Fruit fly (Drosophila melanogaster) whole organism, prepupa: ENCODE results near the gene spen.

Experiments used
- Blimp-1 ChIP-seq: fragments of 200-800 bp; sonication (Bioruptor generic); optimal IDR thresholded peaks from 3 replicates; lab custom pipeline; 2017; ENCODE audit warnings: missing biosample characterization, missing genetic modification characterization, mild to moderate bottlenecking, moderate library complexity, missing genetic modification reagents
- CG10631 ChIP-seq: fragments of 200-800 bp; sonication (Bioruptor generic); optimal IDR thresholded peaks from 2 replicates; lab custom pipeline; 2016; ENCODE audit warnings: missing biosample characterization, missing genetic modification characterization
- CG10669 ChIP-seq: fragments of 200-800 bp; sonication (Bioruptor generic); optimal IDR thresholded peaks from 3 replicates; lab custom pipeline; 2018; ENCODE audit warnings: missing biosample characterization, mild to moderate bottlenecking, missing genetic modification characterization, moderate library complexity
- CG11762 ChIP-seq: fragments of 200-800 bp; sonication (Bioruptor generic); optimal IDR thresholded peaks from 3 replicates; lab custom pipeline; 2016; ENCODE audit warnings: missing biosample characterization, missing genetic modification characterization; ENCODE audit not compliant: insufficient read depth
- CG15336 ChIP-seq: fragments of 200-800 bp; sonication (Bioruptor generic); IDR thresholded peaks from 2 replicates; pipeline ENCODE4 v1.3.6; 2022; ENCODE audit warnings: missing biosample characterization, missing genetic modification characterization
- CG1621 ChIP-seq: fragments of 200-800 bp; sonication (Bioruptor generic); optimal IDR thresholded peaks from 3 replicates; lab custom pipeline; 2018; ENCODE audit warnings: missing biosample characterization, mild to moderate bottlenecking, missing genetic modification characterization
- CG16779 ChIP-seq: fragments of 200-800 bp; sonication (Bioruptor generic); optimal IDR thresholded peaks from 3 replicates; lab custom pipeline; 2017; ENCODE audit warnings: missing biosample characterization, mild to moderate bottlenecking, missing genetic modification characterization
- CG3032 ChIP-seq: fragments of 200-800 bp; optimal IDR thresholded peaks from 2 replicates; lab custom pipeline; 2019; ENCODE audit warnings: missing biosample characterization, mild to moderate bottlenecking, missing genetic modification characterization, moderate library complexity
- CG31627 ChIP-seq: fragments of 200-800 bp; sonication (Bioruptor generic); optimal IDR thresholded peaks from 3 replicates; lab custom pipeline; 2016; ENCODE audit warnings: missing biosample characterization, missing genetic modification characterization
- CG34406 ChIP-seq: fragments of 200-800 bp; sonication (Bioruptor generic); optimal IDR thresholded peaks from 3 replicates; lab custom pipeline; 2016; ENCODE audit warnings: missing biosample characterization, missing genetic modification characterization
- CG3919 ChIP-seq: fragments of 200-800 bp; sonication (Bioruptor generic); optimal IDR thresholded peaks from 3 replicates; lab custom pipeline; 2016; ENCODE audit warnings: missing biosample characterization, missing genetic modification characterization
- CG6163 ChIP-seq: fragments of 200-800 bp; sonication (Bioruptor generic); IDR thresholded peaks from 3 replicates; pipeline ENCODE4 v1.3.6; 2022; ENCODE audit warnings: missing biosample characterization, missing genetic modification characterization
- CG6276 ChIP-seq: fragments of 200-800 bp; sonication (Bioruptor generic); optimal IDR thresholded peaks from 2 replicates; lab custom pipeline; 2017; ENCODE audit warnings: missing biosample characterization, mild to moderate bottlenecking, missing genetic modification characterization
- CG6792 ChIP-seq: fragments of 200-800 bp; sonication (Bioruptor generic); optimal IDR thresholded peaks from 3 replicates; lab custom pipeline; 2016; ENCODE audit warnings: missing biosample characterization, missing genetic modification characterization
- CG6808 ChIP-seq: fragments of 200-800 bp; sonication (Bioruptor generic); optimal IDR thresholded peaks from 3 replicates; lab custom pipeline; 2017; ENCODE audit warnings: missing biosample characterization, missing genetic modification characterization, mild to moderate bottlenecking, moderate library complexity, missing genetic modification reagents
- CG6854 ChIP-seq: fragments of 200-800 bp; sonication (Bioruptor generic); optimal IDR thresholded peaks from 2 replicates; lab custom pipeline; 2017; ENCODE audit warnings: missing biosample characterization, mild to moderate bottlenecking, missing genetic modification characterization
- CG8632 ChIP-seq: fragments of 200-800 bp; sonication (Bioruptor generic); optimal IDR thresholded peaks from 3 replicates; lab custom pipeline; 2016; ENCODE audit warnings: missing biosample characterization, missing genetic modification characterization
- CG9139 ChIP-seq: fragments of 200-800 bp; sonication (Bioruptor generic); optimal IDR thresholded peaks from 3 replicates; lab custom pipeline; 2017; ENCODE audit warnings: missing biosample characterization, mild to moderate bottlenecking, missing genetic modification characterization
- Eip78C ChIP-seq: fragments of 200-800 bp; sonication (Bioruptor generic); peaks from one replicate; lab custom pipeline; 2016; ENCODE audit warnings: missing biosample characterization, missing genetic modification characterization
- Ets96B ChIP-seq: fragments of 200-800 bp; optimal IDR thresholded peaks from 2 replicates; lab custom pipeline; 2019; ENCODE audit warnings: missing biosample characterization, mild to moderate bottlenecking, missing genetic modification characterization, moderate library complexity
- Hr39 ChIP-seq: fragments of 200-800 bp; sonication (Bioruptor generic); optimal IDR thresholded peaks from 2 replicates; lab custom pipeline; 2016; ENCODE audit warnings: missing biosample characterization, missing genetic modification characterization
- Hr4 ChIP-seq: fragments of 200-800 bp; sonication (Bioruptor generic); optimal IDR thresholded peaks from 3 replicates; lab custom pipeline; 2016; ENCODE audit warnings: missing biosample characterization, missing genetic modification characterization
- Lpt ChIP-seq: fragments of 200-800 bp; sonication (Bioruptor generic); optimal IDR thresholded peaks from 3 replicates; lab custom pipeline; 2016; ENCODE audit warnings: missing biosample characterization, missing genetic modification characterization
- Met ChIP-seq: fragments of 200-800 bp; sonication (Bioruptor generic); optimal IDR thresholded peaks from 3 replicates; lab custom pipeline; 2016; ENCODE audit warnings: missing biosample characterization, missing genetic modification characterization
- OdsH ChIP-seq: fragments of 200-800 bp; sonication (Bioruptor generic); optimal IDR thresholded peaks from 3 replicates; lab custom pipeline; 2016; ENCODE audit warnings: missing biosample characterization, missing genetic modification characterization
- achi ChIP-seq: fragments of 200-800 bp; sonication (Bioruptor generic); optimal IDR thresholded peaks from 3 replicates; lab custom pipeline; 2016; ENCODE audit warnings: missing biosample characterization, missing genetic modification characterization
- acj6 ChIP-seq: fragments of 200-800 bp; sonication (Bioruptor generic); optimal IDR thresholded peaks from 3 replicates; lab custom pipeline; 2016; ENCODE audit warnings: missing biosample characterization, missing genetic modification characterization
- dac ChIP-seq: fragments of 200-800 bp; sonication (Bioruptor generic); optimal IDR thresholded peaks from 2 replicates; lab custom pipeline; 2017; ENCODE audit warnings: missing biosample characterization, mild to moderate bottlenecking, missing genetic modification characterization
- eg ChIP-seq: fragments of 200-800 bp; sonication (Bioruptor generic); IDR thresholded peaks from 3 replicates; pipeline ENCODE4 v1.3.6; 2022; ENCODE audit warnings: missing biosample characterization, missing genetic modification characterization
- esn ChIP-seq: fragments of 200-800 bp; sonication (Bioruptor generic); optimal IDR thresholded peaks from 2 replicates; lab custom pipeline; 2016; ENCODE audit warnings: missing biosample characterization, mild to moderate bottlenecking, missing genetic modification characterization, moderate library complexity
- fd59A ChIP-seq: fragments of 200-800 bp; sonication (Bioruptor generic); optimal IDR thresholded peaks from 2 replicates; lab custom pipeline; 2017; ENCODE audit warnings: missing biosample characterization, mild to moderate bottlenecking, missing genetic modification characterization, missing genetic modification reagents
- fd85E ChIP-seq: fragments of 200-800 bp; sonication (Bioruptor generic); optimal IDR thresholded peaks from 3 replicates; lab custom pipeline; 2016; ENCODE audit warnings: missing biosample characterization, missing genetic modification characterization
- net ChIP-seq: fragments of 200-800 bp; sonication (Bioruptor generic); optimal IDR thresholded peaks from 3 replicates; lab custom pipeline; 2016; ENCODE audit warnings: missing biosample characterization, missing genetic modification characterization
- pdm3 ChIP-seq: fragments of 200-800 bp; sonication (Bioruptor generic); optimal IDR thresholded peaks from 3 replicates; lab custom pipeline; 2016; ENCODE audit warnings: missing biosample characterization, missing genetic modification characterization
- salr ChIP-seq, 2 experiments: fragments of 200-800 bp; sonication (Bioruptor generic); optimal IDR thresholded peaks; 3 replicates each; lab custom pipeline; 2016 to 2018; ENCODE audit warnings: missing biosample characterization in 2 of 2, missing genetic modification characterization in 2 of 2, mild to moderate bottlenecking in 1 of 2
- spab ChIP-seq: fragments of 200-800 bp; sonication (Bioruptor generic); optimal IDR thresholded peaks from 2 replicates; lab custom pipeline; 2017; ENCODE audit warnings: missing biosample characterization, mild to moderate bottlenecking, missing genetic modification characterization, missing genetic modification reagents
- ss ChIP-seq, 2 experiments: fragments of 200-800 bp; sonication (Bioruptor generic); optimal IDR thresholded peaks; 2 replicates in 1 of 2; 3 replicates in 1 of 2; lab custom pipeline; 2017 to 2018; ENCODE audit warnings: mild to moderate bottlenecking in 2 of 2, missing biosample characterization in 2 of 2, missing genetic modification characterization in 2 of 2, moderate library complexity in 1 of 2
- svp ChIP-seq: fragments of 200-800 bp; sonication (Bioruptor generic); peaks from one replicate; lab custom pipeline; 2016; ENCODE audit warnings: missing biosample characterization, missing genetic modification characterization
- vri ChIP-seq: fragments of 200-800 bp; sonication (Bioruptor generic); optimal IDR thresholded peaks from 3 replicates; lab custom pipeline; 2016; ENCODE audit warnings: missing biosample characterization, mild to moderate bottlenecking, missing genetic modification characterization

spen gene

dm6 chr2L:134563-135382, 24.1 kb upstream of the spen start (continued):
- no peak for TF ChIP-seq Met (GFP tag; lab: Kevin White, UChicago)
- TF ChIP-seq CG3032 (tag; lab: Kevin White, UChicago): no peak
- TF ChIP-seq CG9139 (GFP tag; lab: Kevin White, UChicago): no peak
- TF ChIP-seq Hr39 (GFP tag; lab: Kevin White, UChicago): no peak
- TF ChIP-seq esn (GFP tag; lab: Kevin White, UChicago): no peak
- no peak for TF ChIP-seq spab (GFP tag; lab: Kevin White, UChicago)
- TF ChIP-seq CG1621 (tag; lab: Kevin White, UChicago): no peak
- no peak for TF ChIP-seq CG6808 (GFP tag; lab: Kevin White, UChicago)
- peak; percentile 16 for TF ChIP-seq CG6792 (GFP tag; lab: Kevin White, UChicago)
- TF ChIP-seq svp (GFP tag; lab: Kevin White, UChicago): peak; percentile 90
- TF ChIP-seq CG34406 (GFP tag; lab: Kevin White, UChicago): no peak
- no peak for TF ChIP-seq CG10669 (GFP tag; lab: Kevin White, UChicago)
- TF ChIP-seq eg: no peak
- TF ChIP-seq dac (GFP tag; lab: Kevin White, UChicago): no peak
- TF ChIP-seq CG6854 (GFP tag; lab: Kevin White, UChicago): no peak

- TF ChIP-seq ss (GFP tag; optimal IDR thresholded peaks at IDR 0.05; lab: Kevin White, UChicago) (peak; percentile 8 to 67), CG1621 (tag; lab: Kevin White, UChicago) (peak; percentile 36), svp (GFP tag; lab: Kevin White, UChicago) (peak; percentile 98), Eip78C (GFP tag; lab: Kevin White, UChicago) (peak; percentile 63), CG3919 (peak; percentile 4), CG31627 (GFP tag; lab: Kevin White, UChicago) (no peak), CG6808 (GFP tag; lab: Kevin White, UChicago) (peak; percentile 26), net (GFP tag; lab: Kevin White, UChicago) (no peak), CG9139 (GFP tag; lab: Kevin White, UChicago) (peak; percentile 47)
Measured at dm6 chr2L:135383-136130, 23.3 kb upstream of the spen start.

DNA sequence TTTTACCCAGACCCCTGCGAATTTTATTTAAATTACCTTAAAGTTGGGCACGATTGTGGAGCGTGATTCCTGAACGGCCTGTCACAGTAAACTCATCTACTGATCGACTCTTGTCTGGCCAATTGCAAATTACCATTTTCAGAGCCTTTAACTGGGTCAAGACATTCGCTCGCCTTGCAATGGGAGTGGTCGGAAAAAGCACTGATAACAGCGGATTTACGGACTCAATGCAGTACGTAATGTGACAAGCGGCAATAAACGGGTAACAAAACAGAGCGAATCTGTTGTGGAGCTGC, 22.8 kb upstream of the spen start:
- TF ChIP-seq CG9139 (GFP tag; lab: Kevin White, UChicago): no peak
- no peak for TF ChIP-seq achi (GFP tag; lab: Kevin White, UChicago)
- TF ChIP-seq Lpt (GFP tag; lab: Kevin White, UChicago): no peak
- TF ChIP-seq Eip78C (GFP tag; lab: Kevin White, UChicago): peak; percentile 34
- TF ChIP-seq net (GFP tag; lab: Kevin White, UChicago): no peak
- no peak for TF ChIP-seq CG6276 (GFP tag; lab: Kevin White, UChicago)
- TF ChIP-seq vri (GFP tag; lab: Kevin White, UChicago): peak; percentile 32
- no peak for TF ChIP-seq CG3032 (tag; lab: Kevin White, UChicago)
- TF ChIP-seq CG11762: no peak
- no peak for TF ChIP-seq CG15336 (GFP tag; lab: Robert Waterston, UW)
- TF ChIP-seq svp (GFP tag; lab: Kevin White, UChicago): peak; percentile 93
- TF ChIP-seq acj6 (GFP tag; lab: Kevin White, UChicago): no peak
- no peak for TF ChIP-seq Hr4 (GFP tag; lab: Kevin White, UChicago)
- TF ChIP-seq, all 60 proteins: peak for 3

dm6 chr2L:136747-137709, 21.8 kb upstream of the spen start:
- TF ChIP-seq CG6163 (GFP tag; lab: Robert Waterston, UW): no peak
- TF ChIP-seq CG3032 (tag; lab: Kevin White, UChicago): no peak
- TF ChIP-seq dac (GFP tag; lab: Kevin White, UChicago): no peak
- TF ChIP-seq CG31627 (GFP tag; lab: Kevin White, UChicago): no peak
- TF ChIP-seq vri (GFP tag; lab: Kevin White, UChicago): peak; percentile 67
- TF ChIP-seq pdm3 (GFP tag; lab: Kevin White, UChicago): no peak
- no peak for TF ChIP-seq fd85E (GFP tag; lab: Kevin White, UChicago)
- no peak for TF ChIP-seq fd59A (GFP tag; lab: Kevin White, UChicago)
- TF ChIP-seq CG8632 (GFP tag; lab: Kevin White, UChicago): no peak
- no peak for TF ChIP-seq CG15336 (GFP tag; lab: Robert Waterston, UW)
- TF ChIP-seq net (GFP tag; lab: Kevin White, UChicago): no peak
- no peak for TF ChIP-seq Blimp-1 (GFP tag; lab: Kevin White, UChicago)
- no peak for TF ChIP-seq CG10631 (GFP tag; lab: Kevin White, UChicago)
- no peak for TF ChIP-seq Ets96B (tag; lab: Kevin White, UChicago)
- TF ChIP-seq OdsH (GFP tag; lab: Kevin White, UChicago): no peak
- no peak for TF ChIP-seq salr (GFP tag; optimal IDR thresholded peaks at IDR 0.05; lab: Kevin White, UChicago)
- peak; percentile 38 for TF ChIP-seq CG6854 (GFP tag; lab: Kevin White, UChicago)
- TF ChIP-seq CG16779 (tag; lab: Kevin White, UChicago): no peak
